Worm (Caenorhabditis elegans) whole organism, late embryonic: ENCODE data around the gene ZK550.2.

ENCODE experiments used
- F13H6.1 ChIP-seq: sonication (generic microtip); optimal IDR thresholded peaks from 2 replicates; lab custom pipeline; 2016; ENCODE audit warnings: missing genetic modification characterization, missing compliant biosample characterization
- K02D7.2 ChIP-seq: sonication (generic microtip); optimal IDR thresholded peaks from 2 replicates; lab custom pipeline; 2017; ENCODE audit warnings: mild to moderate bottlenecking, missing genetic modification characterization, missing compliant biosample characterization
- ceh-30 ChIP-seq: fragments of 150-350 bp; optimal IDR thresholded peaks from 2 replicates; lab custom pipeline; 2014; ENCODE audit warnings: missing biosample characterization, missing genetic modification characterization
- dmd-4 ChIP-seq: sonication (generic microtip); optimal IDR thresholded peaks from 2 replicates; lab custom pipeline; 2016; ENCODE audit warnings: borderline replicate concordance, missing genetic modification characterization, missing compliant biosample characterization
- elt-2 ChIP-seq: sonication (generic microtip); optimal IDR thresholded peaks from 2 replicates; lab custom pipeline; 2016; ENCODE audit warnings: missing genetic modification reagents, missing genetic modification characterization, missing compliant biosample characterization
- hlh-30 ChIP-seq: sonication (generic microtip); optimal IDR thresholded peaks from 2 replicates; lab custom pipeline; 2017; ENCODE audit warnings: antibody characterized with exemption, missing genetic modification characterization, missing compliant biosample characterization; ENCODE audit not compliant: insufficient read depth
- nhr-11 ChIP-seq: fragments of 150-350 bp; optimal IDR thresholded peaks from 2 replicates; lab custom pipeline; 2014; ENCODE audit warnings: missing biosample characterization, missing genetic modification characterization
- pha-4 ChIP-seq: fragments of 150-350 bp; optimal IDR thresholded peaks from 2 replicates; lab custom pipeline; 2018; ENCODE audit warnings: missing biosample characterization, missing genetic modification reagents, missing genetic modification characterization
- syd-9 ChIP-seq: sonication (generic microtip); optimal IDR thresholded peaks from 2 replicates; lab custom pipeline; 2016; ENCODE audit warnings: mild to moderate bottlenecking, missing genetic modification characterization, moderate library complexity, missing compliant biosample characterization
- unc-55 ChIP-seq: sonication (generic microtip); optimal IDR thresholded peaks from 2 replicates; lab custom pipeline; 2017; ENCODE audit warnings: missing biosample characterization, missing genetic modification reagents, missing genetic modification characterization
- unc-86 ChIP-seq: sonication (generic microtip); optimal IDR thresholded peaks from 2 replicates; lab custom pipeline; 2016; ENCODE audit warnings: missing genetic modification characterization, missing compliant biosample characterization
- ztf-16 ChIP-seq: sonication (generic microtip); optimal IDR thresholded peaks from 2 replicates; lab custom pipeline; 2017; ENCODE audit warnings: missing genetic modification characterization, missing compliant biosample characterization

DNA sequence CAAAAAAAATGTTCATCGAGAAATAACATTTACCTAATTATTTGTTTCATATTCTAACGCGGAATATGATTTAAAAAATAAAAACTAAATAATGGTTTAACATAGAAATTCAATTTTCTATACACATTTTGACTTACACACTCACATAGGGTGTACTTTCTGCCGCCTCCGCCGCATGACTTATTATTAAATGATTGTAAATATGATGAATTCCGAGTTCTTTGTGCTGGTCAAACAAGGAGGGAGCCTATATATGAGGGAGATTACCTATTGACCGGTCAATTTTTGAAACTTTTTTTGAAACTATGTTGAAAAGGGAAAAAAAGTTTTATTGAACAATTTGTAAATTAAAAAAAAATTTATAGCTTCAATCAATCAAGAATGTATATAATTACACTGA is 37.5 kb upstream of the ZK550.2 start:
- TF ChIP-seq pha-4: no peak
- TF ChIP-seq hlh-30 (tag; lab: Kevin White, UChicago): no peak
- no peak for TF ChIP-seq nhr-11 (tag; lab: Kevin White, UChicago)
- no peak for TF ChIP-seq elt-2 (tag; lab: Kevin White, UChicago)
- no peak for TF ChIP-seq dmd-4
- TF ChIP-seq unc-55: no peak
- no peak for TF ChIP-seq ztf-16 (tag; lab: Kevin White, UChicago)
- TF ChIP-seq F13H6.1: no peak
- TF ChIP-seq K02D7.2 (tag; lab: Kevin White, UChicago): no peak
- TF ChIP-seq unc-86: no peak
- no peak for TF ChIP-seq syd-9 (tag; lab: Kevin White, UChicago)
- no peak for TF ChIP-seq ceh-30
